Fruit fly (Drosophila melanogaster) whole organism, embryonic: Measurements from ENCODE around the gene CG31661.

Experiments used
- CG11560 ChIP-seq: fragments of 200-800 bp; sonication (Bioruptor generic); IDR thresholded peaks from 3 replicates; pipeline ENCODE4 v1.3.6; 2022; ENCODE audit warnings: missing biosample characterization, missing genetic modification characterization
- CG12104 ChIP-seq: fragments of 200-800 bp; sonication (Bioruptor generic); optimal IDR thresholded peaks from 3 replicates; lab custom pipeline; 2016; ENCODE audit warnings: missing biosample characterization, missing genetic modification characterization
- CG13424 ChIP-seq: fragments of 200-800 bp; sonication (Bioruptor generic); optimal IDR thresholded peaks from 2 replicates; lab custom pipeline; 2019; ENCODE audit warnings: missing biosample characterization, mild to moderate bottlenecking, missing genetic modification characterization, moderate library complexity
- CG17186 ChIP-seq: fragments of 200-800 bp; sonication (Bioruptor generic); optimal IDR thresholded peaks from 3 replicates; lab custom pipeline; 2017; ENCODE audit warnings: missing biosample characterization, missing genetic modification reagents, missing genetic modification characterization
- CG17612 ChIP-seq: fragments of 200-800 bp; sonication (Bioruptor generic); IDR thresholded peaks from 2 replicates; pipeline ENCODE4 v1.3.6; 2022; ENCODE audit warnings: missing biosample characterization, missing genetic modification characterization
- CG18011 ChIP-seq: fragments of 200-800 bp; sonication (Bioruptor generic); optimal IDR thresholded peaks from 2 replicates; lab custom pipeline; 2017; ENCODE audit warnings: missing biosample characterization, missing genetic modification characterization, mild to moderate bottlenecking, moderate library complexity, missing genotype
- CG18262 ChIP-seq: fragments of 200-800 bp; optimal IDR thresholded peaks from 3 replicates; lab custom pipeline; 2019; ENCODE audit warnings: missing biosample characterization, mild to moderate bottlenecking, missing genetic modification characterization, moderate library complexity
- CG3163 ChIP-seq: fragments of 200-800 bp; sonication (Bioruptor generic); optimal IDR thresholded peaks from 3 replicates; lab custom pipeline; 2016; ENCODE audit warnings: missing biosample characterization, missing genetic modification characterization
- CG3281 ChIP-seq: fragments of 200-800 bp; sonication (Bioruptor generic); optimal IDR thresholded peaks from 3 replicates; lab custom pipeline; 2017; ENCODE audit warnings: missing biosample characterization, mild to moderate bottlenecking, missing genetic modification characterization
- CG3407 ChIP-seq: fragments of 200-800 bp; sonication (Bioruptor generic); optimal IDR thresholded peaks from 2 replicates; lab custom pipeline; 2018; ENCODE audit warnings: missing biosample characterization, mild to moderate bottlenecking, missing genetic modification characterization
- CG5245 ChIP-seq: fragments of 200-800 bp; sonication (Bioruptor generic); optimal IDR thresholded peaks from 3 replicates; lab custom pipeline; 2016; ENCODE audit warnings: missing biosample characterization, missing genetic modification characterization
- CG6854 ChIP-seq: fragments of 200-800 bp; sonication (Bioruptor generic); optimal IDR thresholded peaks from 3 replicates; lab custom pipeline; 2017; ENCODE audit warnings: missing biosample characterization, mild to moderate bottlenecking, missing genetic modification characterization
- CG7556 ChIP-seq: fragments of 200-800 bp; sonication (Bioruptor generic); optimal IDR thresholded peaks from 2 replicates; lab custom pipeline; 2017; ENCODE audit warnings: missing biosample characterization, mild to moderate bottlenecking, missing genetic modification characterization
- CG8089 ChIP-seq: fragments of 200-800 bp; sonication (Bioruptor generic); optimal IDR thresholded peaks from 3 replicates; lab custom pipeline; 2016; ENCODE audit warnings: missing biosample characterization, missing genetic modification characterization
- D ChIP-seq, 2 experiments: fragments of 200-800 bp in 1 of 2; fragments of >200 bp in 1 of 2; sonication (Bioruptor generic) in 1 of 2; optimal IDR thresholded peaks; 2 replicates in 1 of 2; 3 replicates in 1 of 2; lab custom pipeline; 2017; ENCODE audit warnings: mild to moderate bottlenecking in 1 of 2, missing biosample characterization in 1 of 2, missing genetic modification characterization in 1 of 2, missing genetic modification reagents in 1 of 2
- D19B ChIP-seq: fragments of 200-800 bp; sonication (Bioruptor generic); optimal IDR thresholded peaks from 2 replicates; lab custom pipeline; 2017; ENCODE audit warnings: missing biosample characterization, mild to moderate bottlenecking, missing genetic modification characterization
- Dad ChIP-seq: fragments of 200-800 bp; sonication (Bioruptor generic); optimal IDR thresholded peaks from 3 replicates; lab custom pipeline; 2016; ENCODE audit warnings: missing biosample characterization, missing genetic modification characterization
- Dfd ChIP-seq, 2 experiments: fragments of >200 bp; optimal IDR thresholded peaks; 2 replicates each; lab custom pipeline; 2017; ENCODE audit warnings: missing biosample characterization in 2 of 2, missing genetic modification characterization in 2 of 2
- Dref ChIP-seq: fragments of 200-800 bp; sonication (Bioruptor generic); IDR thresholded peaks from 2 replicates; pipeline ENCODE4 v1.3.6; 2022; ENCODE audit warnings: missing biosample characterization, missing genetic modification characterization
- Fer3 ChIP-seq: fragments of 200-800 bp; sonication (Bioruptor generic); optimal IDR thresholded peaks from 2 replicates; lab custom pipeline; 2018; ENCODE audit warnings: missing biosample characterization, mild to moderate bottlenecking, missing genetic modification characterization, moderate library complexity
- HLH54F ChIP-seq: fragments of 200-800 bp; sonication (Bioruptor generic); optimal IDR thresholded peaks from 3 replicates; lab custom pipeline; 2016; ENCODE audit warnings: missing biosample characterization, missing genetic modification characterization
- Hand ChIP-seq: fragments of 200-800 bp; sonication (Bioruptor generic); optimal IDR thresholded peaks from 2 replicates; lab custom pipeline; 2017; ENCODE audit warnings: mild to moderate bottlenecking, missing biosample characterization, missing genetic modification reagents, missing genetic modification characterization
- Hr51 ChIP-seq, 2 experiments: fragments of 200-800 bp; sonication (Bioruptor generic); optimal IDR thresholded peaks; 2 replicates in 1 of 2; 3 replicates in 1 of 2; lab custom pipeline; 2016 to 2018; ENCODE audit warnings: missing biosample characterization in 2 of 2, missing genetic modification characterization in 2 of 2, mild to moderate bottlenecking in 1 of 2, moderate library complexity in 1 of 2
- Lhr ChIP-seq: fragments of 200-800 bp; sonication (Bioruptor generic); optimal IDR thresholded peaks from 3 replicates; lab custom pipeline; 2017; ENCODE audit warnings: mild to moderate bottlenecking, missing biosample characterization, missing genetic modification reagents, missing genetic modification characterization
- Med ChIP-seq: fragments of 200-800 bp; sonication (Bioruptor generic); peaks from one replicate; lab custom pipeline; 2016; ENCODE audit warnings: missing biosample characterization, missing genetic modification characterization, mild to moderate bottlenecking, inconsistent platforms, moderate library complexity
- Pdp1 ChIP-seq, 2 experiments: fragments of 200-800 bp; sonication (Bioruptor generic); optimal IDR thresholded peaks; 3 replicates each; lab custom pipeline; 2016; ENCODE audit warnings: missing biosample characterization in 2 of 2, missing genetic modification characterization in 2 of 2, mild to moderate bottlenecking in 1 of 2, moderate library complexity in 1 of 2
- Sry-δ ChIP-seq: fragments of 200-800 bp; sonication (Bioruptor generic); optimal IDR thresholded peaks from 2 replicates; lab custom pipeline; 2016; ENCODE audit warnings: missing biosample characterization, missing genetic modification characterization
- TFAM ChIP-seq: fragments of 200-800 bp; sonication (Bioruptor generic); optimal IDR thresholded peaks from 2 replicates; lab custom pipeline; 2017; ENCODE audit warnings: missing biosample characterization, missing genetic modification characterization, inconsistent platforms
- Xrp1 ChIP-seq: fragments of 200-800 bp; sonication (Bioruptor generic); IDR thresholded peaks from 2 replicates; pipeline ENCODE4 v1.3.6; 2022; ENCODE audit warnings: missing biosample characterization, missing genetic modification characterization
- ac ChIP-seq: fragments of 200-800 bp; sonication (Bioruptor generic); optimal IDR thresholded peaks from 3 replicates; lab custom pipeline; 2017; ENCODE audit warnings: missing biosample characterization, mild to moderate bottlenecking, missing genetic modification characterization
- cas ChIP-seq: fragments of 200-800 bp; sonication (Bioruptor generic); IDR thresholded peaks from 2 replicates; pipeline ENCODE4 v1.3.6; 2022; ENCODE audit warnings: missing biosample characterization, missing genetic modification characterization
- chinmo ChIP-seq: fragments of 200-800 bp; sonication (Bioruptor generic); IDR thresholded peaks from 4 replicates; pipeline ENCODE4 v1.3.6; 2022; ENCODE audit warnings: missing biosample characterization, missing genetic modification characterization; ENCODE audit not compliant: partially characterized antibody
- dimm ChIP-seq: fragments of 200-800 bp; sonication (Bioruptor generic); IDR thresholded peaks from 2 replicates; pipeline ENCODE4 v1.3.6; 2022; ENCODE audit warnings: missing biosample characterization, missing genetic modification characterization
- emc ChIP-seq: fragments of 200-800 bp; sonication (Bioruptor generic); optimal IDR thresholded peaks from 2 replicates; lab custom pipeline; 2016; ENCODE audit warnings: missing biosample characterization, missing genetic modification characterization
- en ChIP-seq: fragments of 200-800 bp; sonication (Bioruptor generic); optimal IDR thresholded peaks from 2 replicates; lab custom pipeline; 2016; ENCODE audit warnings: missing biosample characterization, missing genetic modification characterization
- gce ChIP-seq: fragments of 200-800 bp; sonication (Bioruptor generic); IDR thresholded peaks from 3 replicates; pipeline ENCODE4 v1.3.6; 2022; ENCODE audit warnings: missing biosample characterization, missing genetic modification characterization
- gfzf ChIP-seq: fragments of 200-800 bp; sonication (Bioruptor generic); optimal IDR thresholded peaks from 2 replicates; lab custom pipeline; 2016; ENCODE audit warnings: missing biosample characterization, mild to moderate bottlenecking, missing genetic modification characterization, moderate library complexity
- grn ChIP-seq: fragments of 200-800 bp; sonication (Bioruptor generic); optimal IDR thresholded peaks from 3 replicates; lab custom pipeline; 2017; ENCODE audit warnings: missing biosample characterization, missing genetic modification characterization
- nerfin-1 ChIP-seq: fragments of 200-800 bp; sonication (Bioruptor generic); optimal IDR thresholded peaks from 3 replicates; lab custom pipeline; 2019; ENCODE audit warnings: missing biosample characterization, mild to moderate bottlenecking, missing genetic modification characterization, moderate library complexity
- org-1 ChIP-seq: fragments of 200-800 bp; sonication (Bioruptor generic); optimal IDR thresholded peaks from 2 replicates; lab custom pipeline; 2017; ENCODE audit warnings: missing biosample characterization, missing genetic modification characterization
- otp ChIP-seq: fragments of 200-800 bp; sonication (Bioruptor generic); IDR thresholded peaks from 3 replicates; pipeline ENCODE4, ENCODE4 v1.3.6; 2022; ENCODE audit warnings: missing biosample characterization, missing genetic modification characterization
- p53 ChIP-seq: fragments of 200-800 bp; sonication (Bioruptor generic); optimal IDR thresholded peaks from 2 replicates; lab custom pipeline; 2016; ENCODE audit warnings: missing biosample characterization, missing genetic modification characterization
- pb ChIP-seq: fragments of 200-800 bp; sonication (Bioruptor generic); optimal IDR thresholded peaks from 3 replicates; lab custom pipeline; 2016; ENCODE audit warnings: missing biosample characterization, missing genetic modification characterization
- psq ChIP-seq: fragments of 200-800 bp; sonication (Bioruptor generic); optimal IDR thresholded peaks from 2 replicates; lab custom pipeline; 2017; ENCODE audit warnings: missing biosample characterization, missing genetic modification characterization
- rib ChIP-seq: fragments of 200-800 bp; sonication (Bioruptor generic); IDR thresholded peaks from 2 replicates; pipeline ENCODE4 v1.3.6; 2022; ENCODE audit warnings: missing biosample characterization, missing genetic modification characterization
- scrt ChIP-seq: fragments of 200-800 bp; sonication (Bioruptor generic); optimal IDR thresholded peaks from 2 replicates; lab custom pipeline; 2018; ENCODE audit warnings: missing biosample characterization, mild to moderate bottlenecking, missing genetic modification characterization, moderate library complexity
- sd ChIP-seq: fragments of 200-800 bp; sonication (Bioruptor generic); optimal IDR thresholded peaks from 3 replicates; lab custom pipeline; 2018; ENCODE audit warnings: missing biosample characterization, mild to moderate bottlenecking, missing genetic modification characterization, moderate library complexity
- slou ChIP-seq: fragments of 200-800 bp; sonication (Bioruptor generic); optimal IDR thresholded peaks from 3 replicates; lab custom pipeline; 2016; ENCODE audit warnings: missing biosample characterization, missing genetic modification characterization
- sug ChIP-seq: fragments of 200-800 bp; optimal IDR thresholded peaks from 2 replicates; lab custom pipeline; 2019; ENCODE audit warnings: missing biosample characterization, mild to moderate bottlenecking, missing genetic modification characterization, moderate library complexity
- toy ChIP-seq: fragments of 200-800 bp; sonication (Bioruptor generic); IDR thresholded peaks from 2 replicates; pipeline ENCODE4 v1.3.6; 2022; ENCODE audit warnings: missing biosample characterization, missing genetic modification characterization
- unpg ChIP-seq: fragments of 200-800 bp; sonication (Bioruptor generic); optimal IDR thresholded peaks from 3 replicates; lab custom pipeline; 2018; ENCODE audit warnings: missing biosample characterization, mild to moderate bottlenecking, missing genetic modification characterization, moderate library complexity

Gene CG31661

dm6 chr2L:1473427-1473826 lies 23.6 kb upstream of the CG31661 start (continued):
- TF ChIP-seq CG17612 (GFP tag; lab: Robert Waterston, UW) (no peak), gfzf (GFP tag; lab: Kevin White, UChicago) (no peak), Fer3 (tag; lab: Kevin White, UChicago) (no peak), TFAM (GFP tag; lab: Kevin White, UChicago) (no peak), ac (GFP tag; lab: Kevin White, UChicago) (no peak), CG3163 (GFP tag; lab: Kevin White, UChicago) (no peak), CG11560 (tag; lab: Robert Waterston, UW) (no peak), Sry-δ (GFP tag; lab: Kevin White, UChicago) (no peak), CG3407 (GFP tag; lab: Kevin White, UChicago) (no peak), Hr51 (GFP tag; optimal IDR thresholded peaks at IDR 0.05; lab: Kevin White, UChicago) (peak; percentile 4 to 14), HLH54F (GFP tag; lab: Kevin White, UChicago) (no peak), Dfd (GFP tag; optimal IDR thresholded peaks at IDR 0.05; lab: Kevin White, UChicago) (no peak), CG5245 (GFP tag; lab: Kevin White, UChicago) (no peak), nerfin-1 (tag; lab: Kevin White, UChicago) (no peak), Lhr (GFP tag; lab: Kevin White, UChicago) (no peak), CG13424 (tag; lab: Kevin White, UChicago) (peak; percentile 36), CG8089 (GFP tag; lab: Kevin White, UChicago) (no peak), dimm (GFP tag; lab: Robert Waterston, UW) (0 out of 2 replicates have a peak, but pooled peaks have one; percentile 12), slou (GFP tag; lab: Kevin White, UChicago) (no peak), CG18011 (GFP tag; lab: Kevin White, UChicago) (no peak), Dref (GFP tag; lab: Robert Waterston, UW) (no peak), CG3281 (no peak), emc (GFP tag; lab: Kevin White, UChicago) (no peak), gce (GFP tag; lab: Robert Waterston, UW) (peak; percentile 37; the same call in 1 of the 3 replicates), otp (GFP tag; lab: Robert Waterston, UW) (peak; percentile 65; the same call in 2 of the 3 replicates), p53 (no peak), Pdp1 (GFP tag; optimal IDR thresholded peaks at IDR 0.05; lab: Kevin White, UChicago) (peak; percentile 11 to 36), toy (no peak), psq (GFP tag; lab: Kevin White, UChicago) (no peak), scrt (no peak), CG18262 (tag; lab: Kevin White, UChicago) (peak; percentile 74), D19B (GFP tag; lab: Kevin White, UChicago) (peak; percentile 78), sug (tag; lab: Kevin White, UChicago) (no peak), CG12104 (GFP tag; lab: Kevin White, UChicago) (no peak), pb (GFP tag; lab: Kevin White, UChicago) (no peak), sd (no peak), CG7556 (GFP tag; lab: Kevin White, UChicago) (peak; percentile 45), cas (GFP tag; lab: Robert Waterston, UW) (no peak), Dad (GFP tag; lab: Kevin White, UChicago) (no peak), Med (GFP tag; lab: Kevin White, UChicago) (peak; percentile 84), chinmo (0 out of 4 replicates have a peak, but pooled peaks have one; percentile 56), D (optimal IDR thresholded peaks at IDR 0.05; lab: Kevin White, UChicago) (no peak), D (GFP tag; optimal IDR thresholded peaks at IDR 0.05; lab: Kevin White, UChicago) (peak; percentile 57), grn (GFP tag; lab: Kevin White, UChicago) (no peak), CG17186 (GFP tag; lab: Kevin White, UChicago) (no peak), Hand (GFP tag; lab: Kevin White, UChicago) (no peak), unpg (GFP tag; lab: Kevin White, UChicago) (peak; percentile 29), en (GFP tag; lab: Kevin White, UChicago) (no peak), org-1 (no peak), rib (no peak), Xrp1 (GFP tag; lab: Robert Waterston, UW) (peak; percentile 92), CG6854 (no peak)
